Fruit fly (Drosophila melanogaster): ENCODE measurements around the gene CG12608.
A peak's percentile ranks its signal among the peaks of the same experiment; 100 is the strongest.

The CG12608 gene

DNA sequence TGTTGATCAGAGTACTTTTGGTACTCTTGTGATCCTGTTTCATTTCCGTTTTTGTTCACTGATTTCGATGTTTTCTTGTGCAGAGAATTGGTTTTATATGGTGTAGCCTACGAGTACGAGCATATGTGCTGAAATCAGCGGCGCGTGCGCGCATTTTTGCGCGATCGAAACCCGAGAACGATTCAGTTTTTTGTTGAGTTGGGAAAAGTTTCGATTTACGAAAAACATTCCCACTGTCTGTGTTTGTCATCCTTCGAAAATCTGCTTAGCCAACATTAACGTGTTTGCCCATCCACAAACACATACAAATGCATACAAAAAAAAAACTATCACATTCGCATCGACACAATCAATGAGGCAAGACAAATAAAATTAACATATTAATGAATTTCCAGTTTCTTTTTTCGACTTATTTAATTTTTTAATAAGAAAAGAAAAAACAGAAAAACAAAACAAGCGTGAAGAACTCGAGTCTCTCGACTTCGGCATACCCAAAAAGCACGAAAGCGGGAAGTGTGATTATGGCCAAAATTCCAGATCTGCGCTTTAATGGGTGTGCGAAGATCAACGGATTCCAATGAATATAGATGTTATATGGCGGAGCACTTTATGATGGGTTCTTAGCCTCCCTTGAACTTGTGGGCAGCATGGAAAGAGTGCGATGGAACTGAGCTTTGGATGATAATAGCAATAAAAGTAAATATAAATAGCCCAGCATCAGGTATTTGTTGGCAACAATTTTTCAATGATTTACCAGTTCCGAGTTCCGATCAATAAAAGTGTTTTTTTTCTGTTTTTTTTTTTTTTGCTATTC lies 44.3 kb downstream of the CG12608 start:
- TF ChIP-seq ttk (optimal IDR thresholded peaks at IDR 0.05), result peak; percentile 83
- TF ChIP-seq h (optimal IDR thresholded peaks at IDR 0.05), result no peak

- TF ChIP-seq psq (optimal IDR thresholded peaks at IDR 0.05) (no peak), Myc (optimal IDR thresholded peaks at IDR 0.05) (no peak), insv (optimal IDR thresholded peaks at IDR 0.05) (no peak), Sin3A (optimal IDR thresholded peaks at IDR 0.05) (no peak), h (optimal IDR thresholded peaks at IDR 0.05) (no peak), ttk (optimal IDR thresholded peaks at IDR 0.05) (no peak)
Measured at dm6 chrX:15298298-15299069, 45.9 kb downstream of the CG12608 start.

DNA sequence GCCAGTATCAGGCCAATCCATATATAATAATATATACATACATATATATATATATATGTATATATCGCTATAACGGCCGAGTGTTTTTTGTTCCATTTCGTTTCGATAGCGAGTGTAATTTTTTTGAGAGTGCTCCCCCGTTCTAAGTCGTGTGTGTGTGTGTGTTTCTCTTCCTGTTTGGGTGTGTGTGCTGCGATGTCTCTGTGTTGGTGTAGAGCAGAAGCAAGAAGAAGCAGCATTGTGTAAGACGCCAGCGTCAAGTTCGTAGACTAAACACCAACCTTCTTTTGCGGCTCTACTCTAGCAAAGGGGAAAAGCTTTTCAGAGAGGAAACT lies 46.5 kb downstream of the CG12608 start:
- TF ChIP-seq h (optimal IDR thresholded peaks at IDR 0.05) (no peak), insv (optimal IDR thresholded peaks at IDR 0.05) (no peak), ttk (optimal IDR thresholded peaks at IDR 0.05) (no peak), psq (optimal IDR thresholded peaks at IDR 0.05) (no peak), Sin3A (optimal IDR thresholded peaks at IDR 0.05) (no peak), Myc (optimal IDR thresholded peaks at IDR 0.05) (no peak)

dm6 chrX:15296969-15297816 lies 47.2 kb downstream of the CG12608 start, which contains the start of gene gce:
Gene gce, plus strand, starts transcription at chrX:15297766.
- TF ChIP-seq Myc (optimal IDR thresholded peaks at IDR 0.05), result no peak
- no peak for TF ChIP-seq ttk (optimal IDR thresholded peaks at IDR 0.05)
- TF ChIP-seq h (optimal IDR thresholded peaks at IDR 0.05), result no peak
- TF ChIP-seq psq (optimal IDR thresholded peaks at IDR 0.05), result no peak
- TF ChIP-seq Sin3A (optimal IDR thresholded peaks at IDR 0.05), result no peak
- TF ChIP-seq insv (optimal IDR thresholded peaks at IDR 0.05), result no peak
